Fruit fly (Drosophila melanogaster) whole organism, pupa: Measurements from ENCODE around the gene Xrp1.

Experiments
- CG14655 ChIP-seq: fragments of 200-800 bp; sonication (Bioruptor generic); optimal IDR thresholded peaks from 3 replicates; lab custom pipeline; 2017; ENCODE audit warnings: mild to moderate bottlenecking, missing biosample characterization, missing genetic modification reagents, missing genetic modification characterization
- CG15710 ChIP-seq: fragments of 200-800 bp; sonication (Bioruptor generic); optimal IDR thresholded peaks from 2 replicates; lab custom pipeline; 2018; ENCODE audit warnings: missing biosample characterization, mild to moderate bottlenecking, missing genetic modification characterization, moderate library complexity
- CG17806 ChIP-seq: fragments of 200-800 bp; sonication (Bioruptor generic); optimal IDR thresholded peaks from 2 replicates; lab custom pipeline; 2018; ENCODE audit warnings: missing biosample characterization, mild to moderate bottlenecking, missing genetic modification characterization, moderate library complexity
- CG8159 ChIP-seq: fragments of 200-800 bp; sonication (Bioruptor generic); optimal IDR thresholded peaks from 3 replicates; lab custom pipeline; 2018; ENCODE audit warnings: missing biosample characterization, mild to moderate bottlenecking, missing genetic modification characterization, moderate library complexity
- CG8301 ChIP-seq: fragments of 200-800 bp; sonication (Bioruptor generic); optimal IDR thresholded peaks from 2 replicates; lab custom pipeline; 2018; ENCODE audit warnings: missing biosample characterization, mild to moderate bottlenecking, missing genetic modification characterization
- D1 ChIP-seq: fragments of 200-800 bp; sonication (Bioruptor generic); optimal IDR thresholded peaks from 2 replicates; lab custom pipeline; 2018; ENCODE audit warnings: missing biosample characterization, mild to moderate bottlenecking, missing genetic modification characterization, moderate library complexity
- Pif1A ChIP-seq: fragments of 200-800 bp; sonication (Bioruptor generic); optimal IDR thresholded peaks from 3 replicates; lab custom pipeline; 2016; ENCODE audit warnings: missing biosample characterization, missing genetic modification characterization
- Snoo ChIP-seq: fragments of 200-800 bp; sonication (Bioruptor generic); optimal IDR thresholded peaks from 3 replicates; lab custom pipeline; 2017; ENCODE audit warnings: missing biosample characterization, mild to moderate bottlenecking, missing genetic modification characterization, inconsistent platforms

DNA sequence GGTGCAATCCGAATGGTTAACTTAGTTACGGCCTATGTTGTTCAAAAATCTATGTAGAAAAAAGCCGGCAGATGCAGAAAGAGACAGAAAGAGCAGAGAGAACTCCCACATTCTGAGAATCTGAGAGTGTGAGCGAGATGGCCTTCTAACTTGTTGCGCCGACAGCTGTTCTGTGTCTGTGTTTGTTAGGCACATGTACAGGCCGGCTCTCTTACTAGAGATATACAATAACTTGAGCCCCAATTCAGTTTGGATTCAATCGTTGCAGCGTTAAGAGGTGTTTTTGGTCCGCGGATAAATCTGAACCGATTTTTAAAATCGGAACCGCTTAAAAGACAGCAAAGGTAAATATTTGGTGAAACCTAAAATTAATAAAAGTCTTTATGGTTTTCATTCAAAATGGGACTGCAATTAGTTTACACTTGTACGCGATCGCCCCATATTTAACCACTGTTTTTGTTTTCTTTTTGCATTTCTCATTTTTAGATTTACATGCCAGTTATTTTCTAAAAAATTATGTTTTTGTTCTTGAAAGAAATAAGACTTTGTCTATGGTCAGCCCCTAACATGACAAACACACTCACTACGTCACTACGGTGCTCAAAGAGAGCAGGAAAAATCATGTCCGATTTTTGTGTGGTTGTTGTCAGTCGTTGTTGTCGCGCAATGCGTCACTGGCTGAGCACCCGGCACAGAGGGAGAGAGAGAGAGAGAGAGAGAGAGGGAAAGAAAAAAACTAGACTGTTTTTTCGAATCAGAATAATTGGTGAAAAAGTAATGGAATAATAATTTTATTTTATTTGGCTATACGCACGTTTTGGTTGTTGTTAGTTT lies 9.3 kb downstream of the Xrp1 start:
- no peak for TF ChIP-seq CG15710 (tag; lab: Kevin White, UChicago)
- no peak for TF ChIP-seq CG17806 (tag; lab: Kevin White, UChicago)
- TF ChIP-seq CG8159 = no peak
- TF ChIP-seq D1 (tag; lab: Kevin White, UChicago) = no peak
- no peak for TF ChIP-seq CG14655 (GFP tag; lab: Kevin White, UChicago)
- no peak for TF ChIP-seq Snoo
- no peak for TF ChIP-seq Pif1A
- TF ChIP-seq CG8301 (tag; lab: Kevin White, UChicago) = no peak
